Worm (Caenorhabditis elegans): ENCODE measurements around the gene chil-2.

- TF ChIP-seq ama-1 (optimal IDR thresholded peaks at IDR 0.05) (no peak), ets-4 (tag; optimal IDR thresholded peaks at IDR 0.05) (no peak), lin-11 (tag; optimal IDR thresholded peaks at IDR 0.05) (no peak), T23F11.4 (GFP tag; optimal IDR thresholded peaks at IDR 0.05) (no peak), elt-4 (tag; optimal IDR thresholded peaks at IDR 0.05) (no peak), ceh-18 (tag; optimal IDR thresholded peaks at IDR 0.05) (no peak), nhr-11 (tag; optimal IDR thresholded peaks at IDR 0.05) (no peak), unc-42 (tag; optimal IDR thresholded peaks at IDR 0.05) (no peak), elt-2 (tag; optimal IDR thresholded peaks at IDR 0.05) (no peak), sox-4 (tag; optimal IDR thresholded peaks at IDR 0.05) (no peak), ceh-30 (tag; optimal IDR thresholded peaks at IDR 0.05) (no peak), rnt-1 (tag; optimal IDR thresholded peaks at IDR 0.05) (no peak), pha-4 (tag; optimal IDR thresholded peaks at IDR 0.05) (no peak), ztf-16 (tag; optimal IDR thresholded peaks at IDR 0.05) (no peak)
These were observed 5.4 kb upstream of the chil-2 start for ce11 chrII:9879815-9880214.

All from whole organism, late embryonic.